Worm (Caenorhabditis elegans): Measurements from ENCODE around the gene F22E5.22.
"Not testable (repeated sequence)": the region's sequence is repeated elsewhere in the genome, so short reads cannot be mapped to it uniquely, and the experiment has no call there.

- TF ChIP-seq tbx-2 (tag; optimal IDR thresholded peaks at IDR 0.05); snpc-4 (tag; optimal IDR thresholded peaks at IDR 0.05); nhr-43 (tag; optimal IDR thresholded peaks at IDR 0.05; ENCODE audit: poor library complexity, severe bottlenecking); nhr-12 (tag; optimal IDR thresholded peaks at IDR 0.05); elt-1 (tag; optimal IDR thresholded peaks at IDR 0.05); ztf-4 (tag; optimal IDR thresholded peaks at IDR 0.05); nhr-28 (tag; optimal IDR thresholded peaks at IDR 0.05); nhr-11 (tag; optimal IDR thresholded peaks at IDR 0.05); ZK546.5 (tag; optimal IDR thresholded peaks at IDR 0.05); zag-1 (tag; optimal IDR thresholded peaks at IDR 0.05); elt-3 (tag; optimal IDR thresholded peaks at IDR 0.05); ztf-11 (tag; optimal IDR thresholded peaks at IDR 0.05); ceh-28 (tag; optimal IDR thresholded peaks at IDR 0.05): not testable (repeated sequence)
Observed at ce11 chrII:2616634-2617033, 49.1 kb upstream of the F22E5.22 start, which contains the start of gene msrp-5.

Measured in whole organism, L3 larva.